Worm (Caenorhabditis elegans): Measurements from ENCODE around the gene slo-2.

DNA sequence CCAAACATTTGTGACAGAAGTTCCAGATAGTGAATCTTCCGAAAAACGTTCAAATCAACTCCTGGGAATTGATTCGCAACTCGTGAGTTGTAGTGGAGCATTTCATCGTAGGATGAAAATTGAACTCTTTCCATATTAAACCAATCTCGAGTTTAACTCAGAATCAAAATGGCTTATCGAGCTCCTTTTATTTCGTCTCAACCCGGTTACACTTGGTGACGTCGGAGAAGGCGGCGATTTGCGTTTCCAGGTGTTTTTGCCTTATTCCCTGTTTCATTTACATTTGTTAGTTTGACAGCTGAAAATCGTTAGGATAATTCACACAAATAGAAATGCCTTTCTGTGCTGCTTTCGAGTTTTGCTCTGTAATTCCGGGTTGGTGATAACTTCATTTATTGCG lies 30.2 kb downstream of the slo-2 start, which contains the start of gene F42E11.3:
- TF ChIP-seq elt-2 (tag; optimal IDR thresholded peaks at IDR 0.05) (no peak), ztf-11 (tag; optimal IDR thresholded peaks at IDR 0.05) (no peak), zag-1 (tag; optimal IDR thresholded peaks at IDR 0.05) (no peak), pqm-1 (tag; optimal IDR thresholded peaks at IDR 0.05) (no peak), unc-62 (GFP tag; optimal IDR thresholded peaks at IDR 0.05) (no peak), fos-1 (tag; optimal IDR thresholded peaks at IDR 0.05) (no peak), aly-2 (tag; optimal IDR thresholded peaks at IDR 0.05) (no peak), nfya-1 (tag; optimal IDR thresholded peaks at IDR 0.05; ENCODE audit: insufficient read depth) (no peak), jun-1 (tag; optimal IDR thresholded peaks at IDR 0.05) (no peak), ceh-28 (tag; optimal IDR thresholded peaks at IDR 0.05) (no peak), nhr-77 (tag; optimal IDR thresholded peaks at IDR 0.05) (no peak)
